Fruit fly (Drosophila melanogaster) whole organism, embryonic: ENCODE data around the gene trem.

Experiments used
- ATbp ChIP-seq: fragments of 200-800 bp; sonication (Bioruptor generic); optimal IDR thresholded peaks from 2 replicates; lab custom pipeline; 2017; ENCODE audit warnings: missing biosample characterization, mild to moderate bottlenecking, missing genetic modification characterization, missing genetic modification reagents
- CG1024 ChIP-seq: fragments of 200-800 bp; sonication (Bioruptor generic); IDR thresholded peaks from 2 replicates; pipeline ENCODE4 v1.3.6; 2022; ENCODE audit warnings: missing biosample characterization, missing genetic modification characterization
- CG10267 ChIP-seq: fragments of 200-800 bp; sonication (Bioruptor generic); optimal IDR thresholded peaks from 2 replicates; lab custom pipeline; 2018; ENCODE audit warnings: missing biosample characterization, mild to moderate bottlenecking, missing genetic modification characterization, moderate library complexity
- CG11456 ChIP-seq: fragments of 200-800 bp; sonication (Bioruptor generic); IDR thresholded peaks from 3 replicates; pipeline ENCODE4 v1.3.6; 2022; ENCODE audit warnings: missing biosample characterization, missing genetic modification characterization
- CG13424 ChIP-seq: fragments of 200-800 bp; sonication (Bioruptor generic); optimal IDR thresholded peaks from 2 replicates; lab custom pipeline; 2019; ENCODE audit warnings: missing biosample characterization, mild to moderate bottlenecking, missing genetic modification characterization, moderate library complexity
- CG13775 ChIP-seq: fragments of 200-800 bp; sonication (Bioruptor generic); optimal IDR thresholded peaks from 3 replicates; lab custom pipeline; 2017; ENCODE audit warnings: missing biosample characterization, mild to moderate bottlenecking, missing genetic modification characterization
- CG14860 ChIP-seq: fragments of 200-800 bp; sonication (Bioruptor generic); IDR thresholded peaks from 3 replicates; pipeline ENCODE4 v1.3.6; 2022; ENCODE audit warnings: missing biosample characterization, missing genetic modification characterization; ENCODE audit not compliant: partially characterized antibody
- CG17802 ChIP-seq: fragments of 200-800 bp; sonication (Bioruptor generic); optimal IDR thresholded peaks from 2 replicates; lab custom pipeline; 2018; ENCODE audit warnings: missing biosample characterization, mild to moderate bottlenecking, missing genetic modification characterization, moderate library complexity
- CG2678 ChIP-seq: fragments of 200-800 bp; sonication (Bioruptor generic); optimal IDR thresholded peaks from 3 replicates; lab custom pipeline; 2019; ENCODE audit warnings: missing biosample characterization, mild to moderate bottlenecking, missing genetic modification characterization, moderate library complexity
- CG30020 ChIP-seq: fragments of 200-800 bp; optimal IDR thresholded peaks from 2 replicates; lab custom pipeline; 2019; ENCODE audit warnings: missing biosample characterization, mild to moderate bottlenecking, missing genetic modification characterization, moderate library complexity
- CG30403 ChIP-seq: fragments of 200-800 bp; sonication (Bioruptor generic); optimal IDR thresholded peaks from 3 replicates; lab custom pipeline; 2016; ENCODE audit warnings: missing biosample characterization, missing genetic modification characterization
- CG3726 ChIP-seq: fragments of 200-800 bp; sonication (Bioruptor generic); IDR thresholded peaks from 3 replicates; pipeline ENCODE4, ENCODE4 v1.3.6; 2022; ENCODE audit warnings: missing biosample characterization, missing genetic modification characterization
- CG6254 ChIP-seq: fragments of 200-800 bp; sonication (Bioruptor generic); optimal IDR thresholded peaks from 3 replicates; lab custom pipeline; 2017; ENCODE audit warnings: mild to moderate bottlenecking, missing biosample characterization, missing genetic modification reagents, missing genetic modification characterization
- CG6654 ChIP-seq: fragments of 200-800 bp; sonication (Bioruptor generic); optimal IDR thresholded peaks from 2 replicates; lab custom pipeline; 2017; ENCODE audit warnings: missing biosample characterization, mild to moderate bottlenecking, missing genetic modification characterization
- CG6791 ChIP-seq: fragments of 200-800 bp; sonication (Bioruptor generic); IDR thresholded peaks from 3 replicates; pipeline ENCODE4 v1.3.6; 2022; ENCODE audit warnings: missing biosample characterization, missing genetic modification characterization; ENCODE audit not compliant: partially characterized antibody
- CG7839 ChIP-seq: fragments of 200-800 bp; sonication (Bioruptor generic); optimal IDR thresholded peaks from 3 replicates; lab custom pipeline; 2018; ENCODE audit warnings: missing biosample characterization, mild to moderate bottlenecking, missing genetic modification characterization, moderate library complexity
- CG9437 ChIP-seq: fragments of 200-800 bp; sonication (Bioruptor generic); optimal IDR thresholded peaks from 2 replicates; lab custom pipeline; 2018; ENCODE audit warnings: missing biosample characterization, mild to moderate bottlenecking, missing genetic modification characterization
- CTCF ChIP-seq: fragments of 200-800 bp; sonication (Bioruptor generic); optimal IDR thresholded peaks from 2 replicates; lab custom pipeline; 2017; ENCODE audit warnings: missing biosample characterization, mild to moderate bottlenecking, missing genetic modification characterization, moderate library complexity
- Deaf1 ChIP-seq: fragments of 200-800 bp; optimal IDR thresholded peaks from 3 replicates; lab custom pipeline; 2019; ENCODE audit warnings: missing biosample characterization, mild to moderate bottlenecking, missing genetic modification characterization, moderate library complexity
- Dip3 ChIP-seq: fragments of 200-800 bp; sonication (Bioruptor generic); optimal IDR thresholded peaks from 3 replicates; lab custom pipeline; 2016; ENCODE audit warnings: missing biosample characterization, missing genetic modification characterization
- Dll ChIP-seq: fragments of 200-800 bp; sonication (Bioruptor generic); IDR thresholded peaks from 4 replicates; pipeline ENCODE4 v1.3.6; 2022; ENCODE audit warnings: missing biosample characterization, missing genetic modification characterization; ENCODE audit not compliant: partially characterized antibody
- Dref ChIP-seq: fragments of 200-800 bp; sonication (Bioruptor generic); IDR thresholded peaks from 2 replicates; pipeline ENCODE4 v1.3.6; 2022; ENCODE audit warnings: missing biosample characterization, missing genetic modification characterization
- Fer3 ChIP-seq: fragments of 200-800 bp; sonication (Bioruptor generic); optimal IDR thresholded peaks from 2 replicates; lab custom pipeline; 2018; ENCODE audit warnings: missing biosample characterization, mild to moderate bottlenecking, missing genetic modification characterization, moderate library complexity
- Hey ChIP-seq: fragments of 200-800 bp; sonication (Bioruptor generic); optimal IDR thresholded peaks from 3 replicates; lab custom pipeline; 2018; ENCODE audit warnings: missing biosample characterization, mild to moderate bottlenecking, missing genetic modification characterization
- Hmx ChIP-seq: fragments of 200-800 bp; sonication (Bioruptor generic); optimal IDR thresholded peaks from 2 replicates; lab custom pipeline; 2016; ENCODE audit warnings: missing biosample characterization, missing genetic modification characterization
- Hr78 ChIP-seq, 2 experiments: fragments of 200-800 bp in 1 of 2; fragments of >200 bp in 1 of 2; sonication (Bioruptor generic) in 1 of 2; optimal IDR thresholded peaks; 2 replicates each; lab custom pipeline; 2017 to 2019; ENCODE audit warnings: missing biosample characterization in 2 of 2, missing genetic modification characterization in 2 of 2, mild to moderate bottlenecking in 1 of 2, moderate library complexity in 1 of 2
- MBD-R2 ChIP-seq: fragments of 200-800 bp; sonication (Bioruptor generic); IDR thresholded peaks from 2 replicates; pipeline ENCODE4 v1.3.6; 2022; ENCODE audit warnings: missing biosample characterization, missing genetic modification characterization
- MESR4 ChIP-seq: fragments of 200-800 bp; sonication (Bioruptor generic); optimal IDR thresholded peaks from 2 replicates; lab custom pipeline; 2018; ENCODE audit warnings: missing biosample characterization, mild to moderate bottlenecking, missing genetic modification characterization, moderate library complexity
- Med ChIP-seq: fragments of 200-800 bp; sonication (Bioruptor generic); peaks from one replicate; lab custom pipeline; 2016; ENCODE audit warnings: missing biosample characterization, missing genetic modification characterization, mild to moderate bottlenecking, inconsistent platforms, moderate library complexity
- NFAT ChIP-seq: fragments of 200-800 bp; sonication (Bioruptor generic); IDR thresholded peaks from 2 replicates; pipeline ENCODE4 v1.3.6; 2022; ENCODE audit warnings: missing biosample characterization, missing genetic modification characterization
- Pdp1 ChIP-seq, 2 experiments: fragments of 200-800 bp; sonication (Bioruptor generic); optimal IDR thresholded peaks; 3 replicates each; lab custom pipeline; 2016; ENCODE audit warnings: missing biosample characterization in 2 of 2, missing genetic modification characterization in 2 of 2, mild to moderate bottlenecking in 1 of 2, moderate library complexity in 1 of 2
- amos ChIP-seq: fragments of 200-800 bp; sonication (Bioruptor generic); IDR thresholded peaks from 2 replicates; pipeline ENCODE4 v1.3.6; 2022; ENCODE audit warnings: missing biosample characterization, missing genetic modification characterization; ENCODE audit not compliant: partially characterized antibody
- bowl ChIP-seq: fragments of 200-800 bp; sonication (Bioruptor generic); IDR thresholded peaks from 2 replicates; pipeline ENCODE4 v1.3.6; 2022; ENCODE audit warnings: missing biosample characterization, missing genetic modification characterization
- cad ChIP-seq: fragments of >200 bp; optimal IDR thresholded peaks from 2 replicates; lab custom pipeline; 2017; ENCODE audit warnings: missing biosample characterization, missing genetic modification characterization
- ci ChIP-seq: fragments of 200-800 bp; sonication (Bioruptor generic); IDR thresholded peaks from 3 replicates; pipeline ENCODE4 v1.3.6; 2022; ENCODE audit warnings: missing biosample characterization, missing genetic modification characterization
- dysf ChIP-seq: fragments of 200-800 bp; sonication (Bioruptor generic); IDR thresholded peaks from 3 replicates; pipeline ENCODE4 v1.3.6; 2022; ENCODE audit warnings: missing biosample characterization, missing genetic modification characterization
- gem ChIP-seq: fragments of 200-800 bp; sonication (Bioruptor generic); optimal IDR thresholded peaks from 2 replicates; lab custom pipeline; 2019; ENCODE audit warnings: missing biosample characterization, mild to moderate bottlenecking, missing genetic modification characterization, moderate library complexity
- nau ChIP-seq: fragments of 200-800 bp; sonication (Bioruptor generic); optimal IDR thresholded peaks from 3 replicates; lab custom pipeline; 2017; ENCODE audit warnings: missing biosample characterization, mild to moderate bottlenecking, missing genetic modification characterization, missing genetic modification reagents
- pros ChIP-seq: fragments of 200-800 bp; sonication (Bioruptor generic); optimal IDR thresholded peaks from 3 replicates; lab custom pipeline; 2019; ENCODE audit warnings: missing biosample characterization, mild to moderate bottlenecking, missing genetic modification characterization, moderate library complexity
- pzg ChIP-seq: fragments of 200-800 bp; sonication (Bioruptor generic); optimal IDR thresholded peaks from 3 replicates; lab custom pipeline; 2018; ENCODE audit warnings: missing biosample characterization, mild to moderate bottlenecking, missing genetic modification characterization, moderate library complexity
- slou ChIP-seq: fragments of 200-800 bp; sonication (Bioruptor generic); optimal IDR thresholded peaks from 3 replicates; lab custom pipeline; 2016; ENCODE audit warnings: missing biosample characterization, missing genetic modification characterization
- so ChIP-seq: fragments of 200-800 bp; sonication (Bioruptor generic); IDR thresholded peaks from 3 replicates; pipeline ENCODE4 v1.3.6; 2022; ENCODE audit warnings: missing biosample characterization, missing genetic modification characterization
- ssp ChIP-seq: fragments of 200-800 bp; sonication (Bioruptor generic); IDR thresholded peaks from 2 replicates; pipeline ENCODE4 v1.3.6; 2022; ENCODE audit warnings: missing biosample characterization, missing genetic modification characterization
- usp ChIP-seq: fragments of >200 bp; optimal IDR thresholded peaks from 2 replicates; lab custom pipeline; 2017; ENCODE audit warnings: missing biosample characterization, missing genetic modification characterization
- wek ChIP-seq: fragments of 200-800 bp; sonication (Bioruptor generic); optimal IDR thresholded peaks from 3 replicates; lab custom pipeline; 2018; ENCODE audit warnings: missing biosample characterization, mild to moderate bottlenecking, missing genetic modification characterization, moderate library complexity
- zf30C ChIP-seq: fragments of 200-800 bp; sonication (Bioruptor generic); optimal IDR thresholded peaks from 3 replicates; lab custom pipeline; 2018; ENCODE audit warnings: missing biosample characterization, mild to moderate bottlenecking, missing genetic modification characterization

The trem gene

DNA sequence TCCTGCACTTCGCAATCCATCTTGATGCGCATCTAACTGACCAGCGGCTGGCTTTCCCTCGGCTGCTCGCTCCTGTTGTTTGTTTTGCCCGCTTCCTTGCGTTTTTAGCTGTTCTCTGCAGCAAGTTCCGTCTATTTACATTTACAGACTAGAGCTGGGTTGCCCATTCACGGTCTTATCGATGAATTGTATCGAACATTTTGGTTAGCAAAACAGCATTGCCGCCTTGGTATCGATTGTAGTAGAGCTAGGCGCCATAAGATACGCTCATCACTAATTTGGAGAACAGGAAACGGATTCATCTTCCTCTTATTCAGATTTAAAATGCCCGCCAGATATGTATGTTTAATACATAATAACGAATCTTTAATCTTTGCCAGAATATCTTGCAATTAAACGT is 4.8 kb upstream of the trem start, which contains the start of gene Regnase-1 (continued):
- peak; percentile 86 for TF ChIP-seq dysf (GFP tag; lab: Robert Waterston, UW)
- TF ChIP-seq Hr78 (GFP tag; optimal IDR thresholded peaks at IDR 0.05; lab: Kevin White, UChicago) = no peak
- TF ChIP-seq CG9437 (GFP tag; lab: Kevin White, UChicago) = peak; percentile 84
- TF ChIP-seq ATbp (GFP tag; lab: Kevin White, UChicago) = peak; percentile 94
- TF ChIP-seq nau (GFP tag; lab: Kevin White, UChicago) = no peak
- peak; percentile 78 to 89 for TF ChIP-seq Pdp1 (GFP tag; optimal IDR thresholded peaks at IDR 0.05; lab: Kevin White, UChicago)
- peak; percentile 75 for TF ChIP-seq CG6654 (GFP tag; lab: Kevin White, UChicago)
- TF ChIP-seq Hmx (GFP tag; lab: Kevin White, UChicago) = no peak
- TF ChIP-seq CG10267 = peak; percentile 91
- TF ChIP-seq pros (GFP tag; lab: Kevin White, UChicago) = no peak
- peak; percentile 84 for TF ChIP-seq bowl (GFP tag; lab: Robert Waterston, UW)
- peak; percentile 88 for TF ChIP-seq Hey (tag; lab: Kevin White, UChicago)
- TF ChIP-seq ssp (GFP tag; lab: Robert Waterston, UW) = peak; percentile 65
- peak; percentile 80 for TF ChIP-seq CG1024 (GFP tag; lab: Robert Waterston, UW)
- TF ChIP-seq CG7839 (tag; lab: Kevin White, UChicago) = peak; percentile 88
- TF ChIP-seq, all 482 proteins: peak for 436

DNA sequence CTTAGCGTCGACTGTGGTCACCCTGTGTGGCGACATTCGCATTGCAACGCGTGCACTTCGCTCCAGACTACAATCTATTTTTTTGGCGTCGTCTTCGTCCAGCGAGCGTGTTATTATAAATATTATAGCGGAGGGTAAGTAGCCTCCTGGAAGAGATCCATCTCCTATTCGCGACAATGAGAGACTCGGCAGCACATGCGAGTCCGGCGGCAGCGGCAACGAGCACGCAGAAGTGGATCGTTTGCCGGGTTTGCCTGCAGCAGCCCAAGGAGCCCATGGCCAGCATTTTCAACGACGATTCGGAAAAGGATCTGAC is 613 bp upstream of the trem start, which contains the start of gene idc:
idc (plus strand) TSS at position 60 of the 316 bp plus-strand sequence.
- TF ChIP-seq CG13424 = no peak
- no peak for TF ChIP-seq CG14860
- TF ChIP-seq CTCF (GFP tag; lab: Kevin White, UChicago) = no peak
- TF ChIP-seq usp = no peak
- TF ChIP-seq CG2678 = no peak
- peak; percentile 20 for TF ChIP-seq cad (GFP tag; lab: Kevin White, UChicago)
- peak; percentile 53; the same call in 2 of the 3 replicates for TF ChIP-seq ci
- no peak for TF ChIP-seq gem
- peak; percentile 41; the same call in 1 of the 2 replicates for TF ChIP-seq NFAT
- peak; percentile 83 for TF ChIP-seq CG30020 (tag; lab: Kevin White, UChicago)
- TF ChIP-seq CG13775 = peak; percentile 69
- TF ChIP-seq MESR4 (GFP tag; lab: Kevin White, UChicago) = peak; percentile 63
- TF ChIP-seq CG30403 (GFP tag; lab: Kevin White, UChicago) = peak; percentile 45
- TF ChIP-seq CG9437 (GFP tag; lab: Kevin White, UChicago) = peak; percentile 47
- no peak for TF ChIP-seq amos (GFP tag; lab: Robert Waterston, UW)
- TF ChIP-seq CG6791 (GFP tag; lab: Robert Waterston, UW) = no peak
- TF ChIP-seq Med (GFP tag; lab: Kevin White, UChicago) = peak; percentile 71
- TF ChIP-seq CG11456 (GFP tag; lab: Robert Waterston, UW) = 0 out of 3 replicates have a peak, but pooled peaks have one; percentile 59
- 0 out of 2 replicates have a peak, but pooled peaks have one; percentile 25 for TF ChIP-seq Dref
- TF ChIP-seq Deaf1 = no peak
- no peak for TF ChIP-seq zf30C (GFP tag; lab: Kevin White, UChicago)
- no peak for TF ChIP-seq so (GFP tag; lab: Robert Waterston, UW)
- no peak for TF ChIP-seq Fer3
- TF ChIP-seq Dll (GFP tag; lab: Robert Waterston, UW) = 0 out of 4 replicates have a peak, but pooled peaks have one; percentile 16
- no peak for TF ChIP-seq Dip3 (GFP tag; lab: Kevin White, UChicago)
- peak; percentile 32 for TF ChIP-seq CG17802 (tag; lab: Kevin White, UChicago)
- TF ChIP-seq CG6254 (GFP tag; lab: Kevin White, UChicago) = peak; percentile 99
- TF ChIP-seq pzg (GFP tag; lab: Kevin White, UChicago) = peak; percentile 10
- no peak for TF ChIP-seq slou (GFP tag; lab: Kevin White, UChicago)
- TF ChIP-seq wek = peak; percentile 93
- no peak for TF ChIP-seq CG3726 (GFP tag; lab: Robert Waterston, UW)
- peak; percentile 59 for TF ChIP-seq MBD-R2 (GFP tag; lab: Robert Waterston, UW)
